Fruit fly (Drosophila melanogaster) whole organism, embryonic: Measurements from ENCODE around the gene Arv1.

Experiments
- Adf1 ChIP-seq: fragments of 200-800 bp; sonication (Bioruptor generic); IDR thresholded peaks from 2 replicates; pipeline ENCODE4 v1.3.6; 2022; ENCODE audit warnings: missing biosample characterization, missing genetic modification characterization
- Antp ChIP-seq: fragments of 200-800 bp; sonication (Bioruptor generic); optimal IDR thresholded peaks from 3 replicates; lab custom pipeline; 2016; ENCODE audit warnings: missing biosample characterization, missing genetic modification characterization
- Awh ChIP-seq: fragments of 200-800 bp; sonication (Bioruptor generic); IDR thresholded peaks from 2 replicates; pipeline ENCODE4, ENCODE4 v1.3.6; 2022; ENCODE audit warnings: missing biosample characterization, missing genetic modification characterization
- Bteb2 ChIP-seq: fragments of 200-800 bp; sonication (Bioruptor generic); optimal IDR thresholded peaks from 2 replicates; lab custom pipeline; 2016; ENCODE audit warnings: missing biosample characterization, missing genetic modification characterization
- CG10431 ChIP-seq: fragments of 200-800 bp; sonication (Bioruptor generic); optimal IDR thresholded peaks from 3 replicates; lab custom pipeline; 2018; ENCODE audit warnings: missing biosample characterization, mild to moderate bottlenecking, missing genetic modification characterization
- CG10979 ChIP-seq: fragments of 200-800 bp; sonication (Bioruptor generic); optimal IDR thresholded peaks from 2 replicates; lab custom pipeline; 2018; ENCODE audit warnings: missing biosample characterization, mild to moderate bottlenecking, missing genetic modification characterization, moderate library complexity
- CG11504 ChIP-seq: fragments of 200-800 bp; sonication (Bioruptor generic); optimal IDR thresholded peaks from 3 replicates; lab custom pipeline; 2019; ENCODE audit warnings: missing biosample characterization, mild to moderate bottlenecking, missing genetic modification characterization, moderate library complexity
- CG12299 ChIP-seq: fragments of 200-800 bp; sonication (Bioruptor generic); optimal IDR thresholded peaks from 2 replicates; lab custom pipeline; 2018; ENCODE audit warnings: missing biosample characterization, mild to moderate bottlenecking, missing genetic modification characterization
- CG13624 ChIP-seq: fragments of 200-800 bp; sonication (Bioruptor generic); optimal IDR thresholded peaks from 2 replicates; lab custom pipeline; 2016; ENCODE audit warnings: missing biosample characterization, missing genetic modification characterization
- CG15269 ChIP-seq: fragments of 200-800 bp; sonication (Bioruptor generic); optimal IDR thresholded peaks from 2 replicates; lab custom pipeline; 2018; ENCODE audit warnings: missing biosample characterization, mild to moderate bottlenecking, missing genetic modification characterization, moderate library complexity
- CG15696 ChIP-seq: fragments of 200-800 bp; sonication (Bioruptor generic); optimal IDR thresholded peaks from 2 replicates; lab custom pipeline; 2019; ENCODE audit warnings: missing biosample characterization, mild to moderate bottlenecking, missing genetic modification characterization, moderate library complexity
- CG2120 ChIP-seq: fragments of 200-800 bp; sonication (Bioruptor generic); optimal IDR thresholded peaks from 3 replicates; lab custom pipeline; 2016; ENCODE audit warnings: missing biosample characterization, missing genetic modification characterization
- CG2199 ChIP-seq: fragments of 200-800 bp; sonication (Bioruptor generic); IDR thresholded peaks from 3 replicates; pipeline ENCODE4 v1.3.6; 2022; ENCODE audit warnings: missing biosample characterization, missing genetic modification characterization
- CG2202 ChIP-seq: fragments of 200-800 bp; sonication (Bioruptor generic); optimal IDR thresholded peaks from 2 replicates; lab custom pipeline; 2018; ENCODE audit warnings: missing biosample characterization, mild to moderate bottlenecking, missing genetic modification characterization
- CG2712 ChIP-seq: fragments of 200-800 bp; optimal IDR thresholded peaks from 3 replicates; lab custom pipeline; 2019; ENCODE audit warnings: missing biosample characterization, mild to moderate bottlenecking, missing genetic modification characterization, moderate library complexity
- CG3847 ChIP-seq: fragments of 200-800 bp; sonication (Bioruptor generic); IDR thresholded peaks from 2 replicates; pipeline ENCODE4 v1.3.6; 2022; ENCODE audit warnings: missing biosample characterization, missing genetic modification characterization
- CG4328 ChIP-seq: fragments of 200-800 bp; sonication (Bioruptor generic); optimal IDR thresholded peaks from 3 replicates; lab custom pipeline; 2017; ENCODE audit warnings: missing biosample characterization, missing genetic modification reagents, missing genetic modification characterization
- CG6683 ChIP-seq: fragments of 200-800 bp; sonication (Bioruptor generic); optimal IDR thresholded peaks from 2 replicates; lab custom pipeline; 2017; ENCODE audit warnings: missing biosample characterization, mild to moderate bottlenecking, missing genetic modification characterization, missing genetic modification reagents
- CG7786 ChIP-seq: fragments of 200-800 bp; sonication (Bioruptor generic); optimal IDR thresholded peaks from 2 replicates; lab custom pipeline; 2016; ENCODE audit warnings: missing biosample characterization, missing genetic modification characterization
- CG9609 ChIP-seq: fragments of 200-800 bp; sonication (Bioruptor generic); optimal IDR thresholded peaks from 3 replicates; lab custom pipeline; 2016; ENCODE audit warnings: missing biosample characterization, missing genetic modification characterization
- Camta ChIP-seq: fragments of 200-800 bp; sonication (Bioruptor generic); optimal IDR thresholded peaks from 2 replicates; lab custom pipeline; 2016; ENCODE audit warnings: missing biosample characterization, missing genetic modification characterization
- D ChIP-seq, 2 experiments: fragments of 200-800 bp in 1 of 2; fragments of >200 bp in 1 of 2; sonication (Bioruptor generic) in 1 of 2; optimal IDR thresholded peaks; 2 replicates in 1 of 2; 3 replicates in 1 of 2; lab custom pipeline; 2017; ENCODE audit warnings: mild to moderate bottlenecking in 1 of 2, missing biosample characterization in 1 of 2, missing genetic modification characterization in 1 of 2, missing genetic modification reagents in 1 of 2
- D19A ChIP-seq: fragments of 200-800 bp; optimal IDR thresholded peaks from 3 replicates; lab custom pipeline; 2019; ENCODE audit warnings: missing biosample characterization, mild to moderate bottlenecking, missing genetic modification characterization, moderate library complexity
- Elba2 ChIP-seq: fragments of 200-800 bp; sonication (Bioruptor generic); optimal IDR thresholded peaks from 3 replicates; lab custom pipeline; 2016; ENCODE audit warnings: missing biosample characterization, missing genetic modification characterization
- Fer3 ChIP-seq: fragments of 200-800 bp; sonication (Bioruptor generic); optimal IDR thresholded peaks from 2 replicates; lab custom pipeline; 2018; ENCODE audit warnings: missing biosample characterization, mild to moderate bottlenecking, missing genetic modification characterization, moderate library complexity
- Lim3 ChIP-seq: fragments of 200-800 bp; sonication (Bioruptor generic); IDR thresholded peaks from 2 replicates; pipeline ENCODE4 v1.3.6; 2022; ENCODE audit warnings: missing biosample characterization, missing genetic modification characterization
- MESR4 ChIP-seq: fragments of 200-800 bp; sonication (Bioruptor generic); optimal IDR thresholded peaks from 2 replicates; lab custom pipeline; 2018; ENCODE audit warnings: missing biosample characterization, mild to moderate bottlenecking, missing genetic modification characterization, moderate library complexity
- Mrtf ChIP-seq: fragments of 200-800 bp; sonication (Bioruptor generic); IDR thresholded peaks from 3 replicates; pipeline ENCODE4 v1.3.6; 2022; ENCODE audit warnings: missing biosample characterization, missing genetic modification characterization
- Myb ChIP-seq: fragments of 200-800 bp; sonication (Bioruptor generic); optimal IDR thresholded peaks from 2 replicates; lab custom pipeline; 2016; ENCODE audit warnings: missing biosample characterization, missing genetic modification characterization
- Opbp ChIP-seq: fragments of 200-800 bp; sonication (Bioruptor generic); IDR thresholded peaks from 3 replicates; pipeline ENCODE4 v1.3.6; 2022; ENCODE audit warnings: missing biosample characterization, missing genetic modification characterization; ENCODE audit not compliant: partially characterized antibody
- Pdp1 ChIP-seq, 2 experiments: fragments of 200-800 bp; sonication (Bioruptor generic); optimal IDR thresholded peaks; 3 replicates each; lab custom pipeline; 2016; ENCODE audit warnings: missing biosample characterization in 2 of 2, missing genetic modification characterization in 2 of 2, mild to moderate bottlenecking in 1 of 2, moderate library complexity in 1 of 2
- az2 ChIP-seq: fragments of 200-800 bp; sonication (Bioruptor generic); optimal IDR thresholded peaks from 3 replicates; lab custom pipeline; 2016; ENCODE audit warnings: missing biosample characterization, missing genetic modification characterization
- bab2 ChIP-seq: fragments of 200-800 bp; sonication (Bioruptor generic); optimal IDR thresholded peaks from 2 replicates; lab custom pipeline; 2016; ENCODE audit warnings: missing biosample characterization, missing genetic modification characterization
- br ChIP-seq: fragments of >200 bp; optimal IDR thresholded peaks from 2 replicates; lab custom pipeline; 2017
- cg ChIP-seq: fragments of 200-800 bp; sonication (Bioruptor generic); optimal IDR thresholded peaks from 3 replicates; lab custom pipeline; 2019; ENCODE audit warnings: missing biosample characterization, mild to moderate bottlenecking, missing genetic modification characterization, moderate library complexity
- da ChIP-seq: fragments of 200-800 bp; sonication (Bioruptor generic); optimal IDR thresholded peaks from 2 replicates; lab custom pipeline; 2016; ENCODE audit warnings: missing biosample characterization, missing genetic modification characterization
- dan ChIP-seq: fragments of 200-800 bp; sonication (Bioruptor generic); IDR thresholded peaks from 2 replicates; pipeline ENCODE4 v1.3.6; 2022; ENCODE audit warnings: missing biosample characterization, missing genetic modification characterization
- danr ChIP-seq: fragments of 200-800 bp; sonication (Bioruptor generic); IDR thresholded peaks from 2 replicates; pipeline ENCODE4 v1.3.6; 2022; ENCODE audit warnings: missing biosample characterization, missing genetic modification characterization
- exex ChIP-seq: fragments of 200-800 bp; sonication (Bioruptor generic); optimal IDR thresholded peaks from 4 replicates; lab custom pipeline; 2018; ENCODE audit warnings: missing biosample characterization, mild to moderate bottlenecking, missing genetic modification characterization, moderate library complexity
- gsb-n ChIP-seq: fragments of 200-800 bp; sonication (Bioruptor generic); optimal IDR thresholded peaks from 3 replicates; lab custom pipeline; 2018; ENCODE audit warnings: missing biosample characterization, mild to moderate bottlenecking, missing genetic modification characterization
- hb ChIP-seq: fragments of 200-800 bp; sonication (Bioruptor generic); IDR thresholded peaks from 3 replicates; pipeline ENCODE4 v1.3.6; 2022; ENCODE audit warnings: missing biosample characterization, missing genetic modification characterization; ENCODE audit not compliant: partially characterized antibody
- kni ChIP-seq: fragments of 200-800 bp; sonication (Bioruptor generic); optimal IDR thresholded peaks from 3 replicates; lab custom pipeline; 2017; ENCODE audit warnings: mild to moderate bottlenecking, missing biosample characterization, missing genetic modification reagents, missing genetic modification characterization
- lab ChIP-seq: fragments of 200-800 bp; sonication (Bioruptor generic); optimal IDR thresholded peaks from 3 replicates; lab custom pipeline; 2017; ENCODE audit warnings: missing biosample characterization, missing genetic modification characterization, mild to moderate bottlenecking, moderate library complexity, missing genetic modification reagents
- lov ChIP-seq, 2 experiments: fragments of 200-800 bp in 1 of 2; fragments of >200 bp in 1 of 2; sonication (Bioruptor generic) in 1 of 2; IDR thresholded peaks in 1 of 2; optimal IDR thresholded peaks in 1 of 2; 2 replicates in 1 of 2; 3 replicates in 1 of 2; pipeline versions ENCODE4 v1.3.6 to Lab custom; 2017 to 2022; ENCODE audit warnings: missing biosample characterization in 1 of 2, missing genetic modification characterization in 1 of 2
- nerfin-1 ChIP-seq: fragments of 200-800 bp; sonication (Bioruptor generic); optimal IDR thresholded peaks from 3 replicates; lab custom pipeline; 2019; ENCODE audit warnings: missing biosample characterization, mild to moderate bottlenecking, missing genetic modification characterization, moderate library complexity
- otp ChIP-seq: fragments of 200-800 bp; sonication (Bioruptor generic); IDR thresholded peaks from 3 replicates; pipeline ENCODE4, ENCODE4 v1.3.6; 2022; ENCODE audit warnings: missing biosample characterization, missing genetic modification characterization
- pros ChIP-seq: fragments of 200-800 bp; sonication (Bioruptor generic); optimal IDR thresholded peaks from 3 replicates; lab custom pipeline; 2019; ENCODE audit warnings: missing biosample characterization, mild to moderate bottlenecking, missing genetic modification characterization, moderate library complexity
- sd ChIP-seq: fragments of 200-800 bp; sonication (Bioruptor generic); optimal IDR thresholded peaks from 3 replicates; lab custom pipeline; 2018; ENCODE audit warnings: missing biosample characterization, mild to moderate bottlenecking, missing genetic modification characterization, moderate library complexity
- sisA ChIP-seq: fragments of 200-800 bp; sonication (Bioruptor generic); IDR thresholded peaks from 2 replicates; pipeline ENCODE4 v1.3.6; 2022; ENCODE audit warnings: missing biosample characterization, missing genetic modification characterization
- tin ChIP-seq: fragments of 200-800 bp; sonication (Bioruptor generic); optimal IDR thresholded peaks from 3 replicates; lab custom pipeline; 2016; ENCODE audit warnings: missing biosample characterization, missing genetic modification characterization
- trh ChIP-seq: fragments of 200-800 bp; sonication (Bioruptor generic); optimal IDR thresholded peaks from 2 replicates; lab custom pipeline; 2016; ENCODE audit warnings: missing biosample characterization, missing genetic modification characterization
- vvl ChIP-seq: fragments of 200-800 bp; sonication (Bioruptor generic); IDR thresholded peaks from 2 replicates; pipeline ENCODE4 v1.3.6; 2022; ENCODE audit warnings: missing biosample characterization, missing genetic modification characterization

Arv1 gene

DNA sequence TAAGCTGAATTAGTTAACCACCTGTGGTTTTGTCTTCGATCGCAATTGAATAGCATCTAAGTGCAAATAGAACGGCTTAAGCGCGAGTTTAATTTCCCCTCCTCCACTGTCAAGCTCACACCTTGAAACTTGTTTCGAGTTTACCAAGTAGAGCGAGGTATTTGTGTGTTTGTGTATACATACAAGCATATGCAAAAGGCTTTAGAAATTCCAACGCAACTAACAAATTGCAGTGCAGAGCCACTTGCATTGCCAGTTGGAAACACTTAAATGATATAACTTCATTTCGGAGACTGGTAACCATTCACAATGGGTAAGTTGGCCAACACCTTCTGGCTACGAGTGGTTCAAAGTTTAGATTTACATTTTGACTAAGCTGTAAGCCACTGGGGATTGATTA lies 21.2 kb downstream of the Arv1 start:
- TF ChIP-seq danr (GFP tag; lab: Robert Waterston, UW): no peak
- no peak for TF ChIP-seq CG3847
- no peak for TF ChIP-seq lov (optimal IDR thresholded peaks at IDR 0.05; lab: Kevin White, UChicago)
- TF ChIP-seq lov (GFP tag; IDR thresholded peaks at IDR 0.05; lab: Robert Waterston, UW): no peak
- TF ChIP-seq Camta: no peak
- 0 out of 3 replicates have a peak, but pooled peaks have one; percentile 29 for TF ChIP-seq CG2199 (GFP tag; lab: Robert Waterston, UW)
- no peak for TF ChIP-seq D19A (tag; lab: Kevin White, UChicago)
- TF ChIP-seq az2 (GFP tag; lab: Kevin White, UChicago): no peak
- TF ChIP-seq pros (GFP tag; lab: Kevin White, UChicago): no peak
- no peak for TF ChIP-seq CG2202 (tag; lab: Kevin White, UChicago)
- TF ChIP-seq CG15269: no peak
- TF ChIP-seq MESR4 (GFP tag; lab: Kevin White, UChicago): peak; percentile 35
- peak; percentile 73 for TF ChIP-seq sd (tag; lab: Kevin White, UChicago)
- TF ChIP-seq kni (GFP tag; lab: Kevin White, UChicago): peak; percentile 30
- TF ChIP-seq Pdp1 (GFP tag; optimal IDR thresholded peaks at IDR 0.05; lab: Kevin White, UChicago): peak in 1 of 2 experiments; percentile 5
- TF ChIP-seq Antp: no peak
- TF ChIP-seq CG15696 (tag; lab: Kevin White, UChicago): no peak
- peak; percentile 65 for TF ChIP-seq CG2712 (tag; lab: Kevin White, UChicago)
- no peak for TF ChIP-seq vvl
- no peak for TF ChIP-seq Myb (GFP tag; lab: Kevin White, UChicago)
- TF ChIP-seq CG11504: no peak
- no peak for TF ChIP-seq Fer3 (tag; lab: Kevin White, UChicago)
- no peak for TF ChIP-seq CG12299 (tag; lab: Kevin White, UChicago)
- TF ChIP-seq nerfin-1 (tag; lab: Kevin White, UChicago): peak; percentile 90
- no peak for TF ChIP-seq CG9609
- TF ChIP-seq Opbp: 0 out of 3 replicates have a peak, but pooled peaks have one; percentile 19
- TF ChIP-seq tin (GFP tag; lab: Kevin White, UChicago): no peak
- TF ChIP-seq CG2120 (GFP tag; lab: Kevin White, UChicago): no peak
- no peak for TF ChIP-seq CG13624
- no peak for TF ChIP-seq CG6683 (GFP tag; lab: Kevin White, UChicago)
- no peak for TF ChIP-seq lab (GFP tag; lab: Kevin White, UChicago)
- TF ChIP-seq Adf1: no peak
- TF ChIP-seq Bteb2 (GFP tag; lab: Kevin White, UChicago): no peak
- TF ChIP-seq gsb-n (tag; lab: Kevin White, UChicago): no peak
- no peak for TF ChIP-seq CG10979
- TF ChIP-seq cg (GFP tag; lab: Kevin White, UChicago): peak; percentile 30
- no peak for TF ChIP-seq bab2 (GFP tag; lab: Kevin White, UChicago)
- TF ChIP-seq Elba2: peak; percentile 61
- TF ChIP-seq CG4328: no peak

DNA sequence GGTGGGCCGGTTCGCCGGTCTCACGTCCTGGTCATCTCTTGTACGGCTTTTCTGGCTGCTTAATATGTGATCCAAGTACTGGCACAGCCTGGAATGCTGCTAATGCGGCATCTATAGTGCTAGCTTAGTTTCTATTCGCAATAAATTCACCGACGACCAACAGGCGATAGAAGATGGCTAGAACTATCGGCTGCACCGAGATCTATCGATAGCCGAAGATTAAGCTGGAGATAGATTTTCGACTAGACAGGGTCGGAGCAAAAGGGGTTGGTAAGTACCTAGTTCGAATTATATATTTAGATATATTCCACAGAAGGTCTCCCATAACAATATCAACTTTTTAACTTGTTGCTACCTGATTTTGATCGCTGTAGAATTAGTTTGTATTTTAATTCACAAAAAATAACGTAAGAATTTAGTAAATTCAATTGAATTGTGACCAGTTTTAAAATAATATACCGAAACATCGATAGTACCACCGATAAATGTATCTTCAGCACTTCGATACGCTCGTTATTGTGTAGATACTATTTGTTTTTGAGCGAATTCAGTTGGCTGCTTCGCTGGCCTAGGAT lies 21.7 kb downstream of the Arv1 start, which contains the start of the genes Glg1 and M6:
Gene Glg1, minus strand, starts transcription at position 185 of the 575 bp plus-strand sequence.
Gene M6, plus strand, starts transcription at position 499 of the 575 bp plus-strand sequence.
- TF ChIP-seq exex (peak; percentile 34), dan (no peak), D (optimal IDR thresholded peaks at IDR 0.05; lab: Kevin White, UChicago) (no peak), D (GFP tag; optimal IDR thresholded peaks at IDR 0.05; lab: Kevin White, UChicago) (no peak), Lim3 (GFP tag; lab: Robert Waterston, UW) (no peak), CG7786 (GFP tag; lab: Kevin White, UChicago) (peak; percentile 72), sisA (GFP tag; lab: Robert Waterston, UW) (peak; percentile 17; the same call in 1 of the 2 replicates), br (lab: Kevin White, UChicago) (no peak), hb (GFP tag; lab: Robert Waterston, UW) (peak; percentile 90), Mrtf (GFP tag; lab: Robert Waterston, UW) (peak; percentile 61; the same call in 2 of the 3 replicates), otp (no peak), Awh (no peak), CG10431 (GFP tag; lab: Kevin White, UChicago) (no peak), da (GFP tag; lab: Kevin White, UChicago) (peak; percentile 15), trh (GFP tag; lab: Kevin White, UChicago) (peak; percentile 23)
